Fruit fly (Drosophila melanogaster) Kc167 (cell line): ENCODE data around the gene Cpr65Eb.

Experiments
- Myc ChIP-seq: fragments of >200 bp; optimal IDR thresholded peaks from 2 replicates; lab custom pipeline; 2017; ENCODE audit warnings: missing external identifiers
- Sin3A ChIP-seq: fragments of >200 bp; optimal IDR thresholded peaks from 2 replicates; lab custom pipeline; 2018; ENCODE audit warnings: missing external identifiers
- psq ChIP-seq: fragments of >200 bp; optimal IDR thresholded peaks from 2 replicates; lab custom pipeline; 2017; ENCODE audit warnings: missing external identifiers
- ttk ChIP-seq: sonication (Bioruptor generic); optimal IDR thresholded peaks from 2 replicates; lab custom pipeline; 2017; ENCODE audit warnings: missing external identifiers

- TF ChIP-seq psq (no peak), Myc (lab: Kevin White, UChicago) (no peak), ttk (no peak), Sin3A (no peak)
Observed at dm6 chr3L:7131447-7131983, 42.9 kb upstream of the Cpr65Eb start, which contains the start of gene Acbp2.
